Worm (Caenorhabditis elegans): ENCODE data around the gene F56D2.2.

- TF ChIP-seq mxl-2 (GFP tag; conservative IDR thresholded peaks at IDR 0.05) (no peak), snpc-4 (tag; optimal IDR thresholded peaks at IDR 0.05) (no peak), nhr-28 (tag; optimal IDR thresholded peaks at IDR 0.05) (no peak), zip-11 (GFP tag; IDR thresholded peaks at IDR 0.05) (no peak), unc-39 (tag; optimal IDR thresholded peaks at IDR 0.05) (no peak), mes-2 (tag; optimal IDR thresholded peaks at IDR 0.05; ENCODE audit: poor library complexity, severe bottlenecking) (no peak), ceh-82 (tag; optimal IDR thresholded peaks at IDR 0.05) (no peak), lin-13 (GFP tag; optimal IDR thresholded peaks at IDR 0.05) (no peak), F44E2.7 (GFP tag; IDR thresholded peaks at IDR 0.05) (no peak)
Observed at ce11 chrIII:5630350-5630749, 43.3 kb downstream of the F56D2.2 start.

Measured in whole organism, L4 larva.